Fruit fly (Drosophila melanogaster) whole organism, prepupa: ENCODE measurements around the gene CG5391.

ENCODE experiments used
- Blimp-1 ChIP-seq: fragments of 200-800 bp; sonication (Bioruptor generic); optimal IDR thresholded peaks from 3 replicates; lab custom pipeline; 2017; ENCODE audit warnings: missing biosample characterization, missing genetic modification characterization, mild to moderate bottlenecking, moderate library complexity, missing genetic modification reagents
- CG10669 ChIP-seq: fragments of 200-800 bp; sonication (Bioruptor generic); optimal IDR thresholded peaks from 3 replicates; lab custom pipeline; 2018; ENCODE audit warnings: missing biosample characterization, mild to moderate bottlenecking, missing genetic modification characterization, moderate library complexity
- CG11294 ChIP-seq: fragments of 200-800 bp; sonication (Bioruptor generic); IDR thresholded peaks from 2 replicates; pipeline ENCODE4 v1.3.6; 2022; ENCODE audit warnings: missing biosample characterization, missing genetic modification characterization
- CG11762 ChIP-seq: fragments of 200-800 bp; sonication (Bioruptor generic); optimal IDR thresholded peaks from 3 replicates; lab custom pipeline; 2016; ENCODE audit warnings: missing biosample characterization, missing genetic modification characterization; ENCODE audit not compliant: insufficient read depth
- CG11902 ChIP-seq: fragments of 200-800 bp; sonication (Bioruptor generic); optimal IDR thresholded peaks from 3 replicates; lab custom pipeline; 2016; ENCODE audit warnings: missing biosample characterization, missing genetic modification characterization
- CG15336 ChIP-seq: fragments of 200-800 bp; sonication (Bioruptor generic); IDR thresholded peaks from 2 replicates; pipeline ENCODE4 v1.3.6; 2022; ENCODE audit warnings: missing biosample characterization, missing genetic modification characterization
- CG1621 ChIP-seq: fragments of 200-800 bp; sonication (Bioruptor generic); optimal IDR thresholded peaks from 3 replicates; lab custom pipeline; 2018; ENCODE audit warnings: missing biosample characterization, mild to moderate bottlenecking, missing genetic modification characterization
- CG16779 ChIP-seq: fragments of 200-800 bp; sonication (Bioruptor generic); optimal IDR thresholded peaks from 3 replicates; lab custom pipeline; 2017; ENCODE audit warnings: missing biosample characterization, mild to moderate bottlenecking, missing genetic modification characterization
- CG3032 ChIP-seq: fragments of 200-800 bp; optimal IDR thresholded peaks from 2 replicates; lab custom pipeline; 2019; ENCODE audit warnings: missing biosample characterization, mild to moderate bottlenecking, missing genetic modification characterization, moderate library complexity
- CG31627 ChIP-seq: fragments of 200-800 bp; sonication (Bioruptor generic); optimal IDR thresholded peaks from 3 replicates; lab custom pipeline; 2016; ENCODE audit warnings: missing biosample characterization, missing genetic modification characterization
- CG32006 ChIP-seq: fragments of 200-800 bp; sonication (Bioruptor generic); optimal IDR thresholded peaks from 3 replicates; lab custom pipeline; 2017; ENCODE audit warnings: missing biosample characterization, mild to moderate bottlenecking, missing genetic modification characterization
- CG6276 ChIP-seq: fragments of 200-800 bp; sonication (Bioruptor generic); optimal IDR thresholded peaks from 2 replicates; lab custom pipeline; 2017; ENCODE audit warnings: missing biosample characterization, mild to moderate bottlenecking, missing genetic modification characterization
- CG6792 ChIP-seq: fragments of 200-800 bp; sonication (Bioruptor generic); optimal IDR thresholded peaks from 3 replicates; lab custom pipeline; 2016; ENCODE audit warnings: missing biosample characterization, missing genetic modification characterization
- CG6808 ChIP-seq: fragments of 200-800 bp; sonication (Bioruptor generic); optimal IDR thresholded peaks from 3 replicates; lab custom pipeline; 2017; ENCODE audit warnings: missing biosample characterization, missing genetic modification characterization, mild to moderate bottlenecking, moderate library complexity, missing genetic modification reagents
- CG6854 ChIP-seq: fragments of 200-800 bp; sonication (Bioruptor generic); optimal IDR thresholded peaks from 2 replicates; lab custom pipeline; 2017; ENCODE audit warnings: missing biosample characterization, mild to moderate bottlenecking, missing genetic modification characterization
- CG7368 ChIP-seq: fragments of 200-800 bp; sonication (Bioruptor generic); optimal IDR thresholded peaks from 3 replicates; lab custom pipeline; 2016; ENCODE audit warnings: missing biosample characterization, missing genetic modification characterization
- CG8119 ChIP-seq: fragments of 200-800 bp; sonication (Bioruptor generic); IDR thresholded peaks from 3 replicates; pipeline ENCODE4 v1.3.6; 2022; ENCODE audit warnings: missing biosample characterization, missing genetic modification characterization
- CG8319 ChIP-seq: fragments of 200-800 bp; sonication (Bioruptor generic); optimal IDR thresholded peaks from 3 replicates; lab custom pipeline; 2016; ENCODE audit warnings: missing biosample characterization, missing genetic modification characterization
- CG8632 ChIP-seq: fragments of 200-800 bp; sonication (Bioruptor generic); optimal IDR thresholded peaks from 3 replicates; lab custom pipeline; 2016; ENCODE audit warnings: missing biosample characterization, missing genetic modification characterization
- CG9139 ChIP-seq: fragments of 200-800 bp; sonication (Bioruptor generic); optimal IDR thresholded peaks from 3 replicates; lab custom pipeline; 2017; ENCODE audit warnings: missing biosample characterization, mild to moderate bottlenecking, missing genetic modification characterization
- Eip93F ChIP-seq: fragments of 200-800 bp; sonication (Bioruptor generic); optimal IDR thresholded peaks from 2 replicates; lab custom pipeline; 2016; ENCODE audit warnings: missing biosample characterization, mild to moderate bottlenecking, missing genetic modification characterization
- Ets21C ChIP-seq: fragments of 200-800 bp; sonication (Bioruptor generic); optimal IDR thresholded peaks from 3 replicates; lab custom pipeline; 2016; ENCODE audit warnings: missing biosample characterization, missing genetic modification characterization
- Ets96B ChIP-seq: fragments of 200-800 bp; optimal IDR thresholded peaks from 2 replicates; lab custom pipeline; 2019; ENCODE audit warnings: missing biosample characterization, mild to moderate bottlenecking, missing genetic modification characterization, moderate library complexity
- Gug ChIP-seq: fragments of 200-800 bp; sonication (Bioruptor generic); IDR thresholded peaks from 2 replicates; pipeline ENCODE4 v1.3.6; 2022; ENCODE audit warnings: missing biosample characterization, missing genetic modification characterization
- Hr38 ChIP-seq: sonication (Bioruptor generic); optimal IDR thresholded peaks from 2 replicates; lab custom pipeline; 2016; ENCODE audit warnings: missing biosample characterization, missing genetic modification characterization
- Hr39 ChIP-seq: fragments of 200-800 bp; sonication (Bioruptor generic); optimal IDR thresholded peaks from 2 replicates; lab custom pipeline; 2016; ENCODE audit warnings: missing biosample characterization, missing genetic modification characterization
- Lpt ChIP-seq: fragments of 200-800 bp; sonication (Bioruptor generic); optimal IDR thresholded peaks from 3 replicates; lab custom pipeline; 2016; ENCODE audit warnings: missing biosample characterization, missing genetic modification characterization
- Met ChIP-seq: fragments of 200-800 bp; sonication (Bioruptor generic); optimal IDR thresholded peaks from 3 replicates; lab custom pipeline; 2016; ENCODE audit warnings: missing biosample characterization, missing genetic modification characterization
- OdsH ChIP-seq: fragments of 200-800 bp; sonication (Bioruptor generic); optimal IDR thresholded peaks from 3 replicates; lab custom pipeline; 2016; ENCODE audit warnings: missing biosample characterization, missing genetic modification characterization
- Smox ChIP-seq: fragments of 200-800 bp; sonication (Bioruptor generic); optimal IDR thresholded peaks from 3 replicates; lab custom pipeline; 2016; ENCODE audit warnings: missing biosample characterization, missing genetic modification characterization
- Sox102F ChIP-seq: fragments of 200-800 bp; sonication (Bioruptor generic); optimal IDR thresholded peaks from 2 replicates; lab custom pipeline; 2016; ENCODE audit warnings: missing biosample characterization, mild to moderate bottlenecking, missing genetic modification characterization
- acj6 ChIP-seq: fragments of 200-800 bp; sonication (Bioruptor generic); optimal IDR thresholded peaks from 3 replicates; lab custom pipeline; 2016; ENCODE audit warnings: missing biosample characterization, missing genetic modification characterization
- dac ChIP-seq: fragments of 200-800 bp; sonication (Bioruptor generic); optimal IDR thresholded peaks from 2 replicates; lab custom pipeline; 2017; ENCODE audit warnings: missing biosample characterization, mild to moderate bottlenecking, missing genetic modification characterization
- dsx ChIP-seq: fragments of 200-800 bp; optimal IDR thresholded peaks from 3 replicates; lab custom pipeline; 2019; ENCODE audit warnings: missing biosample characterization, mild to moderate bottlenecking, missing genetic modification characterization, moderate library complexity; ENCODE audit not compliant: poor library complexity, severe bottlenecking
- eg ChIP-seq: fragments of 200-800 bp; sonication (Bioruptor generic); IDR thresholded peaks from 3 replicates; pipeline ENCODE4 v1.3.6; 2022; ENCODE audit warnings: missing biosample characterization, missing genetic modification characterization
- esn ChIP-seq: fragments of 200-800 bp; sonication (Bioruptor generic); optimal IDR thresholded peaks from 2 replicates; lab custom pipeline; 2016; ENCODE audit warnings: missing biosample characterization, mild to moderate bottlenecking, missing genetic modification characterization, moderate library complexity
- fd85E ChIP-seq: fragments of 200-800 bp; sonication (Bioruptor generic); optimal IDR thresholded peaks from 3 replicates; lab custom pipeline; 2016; ENCODE audit warnings: missing biosample characterization, missing genetic modification characterization
- fkh ChIP-seq: fragments of 200-800 bp; sonication (Bioruptor generic); optimal IDR thresholded peaks from 3 replicates; lab custom pipeline; 2017; ENCODE audit warnings: missing biosample characterization, mild to moderate bottlenecking, missing genetic modification characterization, moderate library complexity
- lz ChIP-seq: fragments of 200-800 bp; sonication (Bioruptor generic); optimal IDR thresholded peaks from 3 replicates; lab custom pipeline; 2016; ENCODE audit warnings: missing biosample characterization, missing genetic modification characterization
- net ChIP-seq: fragments of 200-800 bp; sonication (Bioruptor generic); optimal IDR thresholded peaks from 3 replicates; lab custom pipeline; 2016; ENCODE audit warnings: missing biosample characterization, missing genetic modification characterization
- pdm3 ChIP-seq: fragments of 200-800 bp; sonication (Bioruptor generic); optimal IDR thresholded peaks from 3 replicates; lab custom pipeline; 2016; ENCODE audit warnings: missing biosample characterization, missing genetic modification characterization
- spab ChIP-seq: fragments of 200-800 bp; sonication (Bioruptor generic); optimal IDR thresholded peaks from 2 replicates; lab custom pipeline; 2017; ENCODE audit warnings: missing biosample characterization, mild to moderate bottlenecking, missing genetic modification characterization, missing genetic modification reagents
- svp ChIP-seq: fragments of 200-800 bp; sonication (Bioruptor generic); peaks from one replicate; lab custom pipeline; 2016; ENCODE audit warnings: missing biosample characterization, missing genetic modification characterization
- topi ChIP-seq: fragments of 200-800 bp; sonication (Bioruptor generic); optimal IDR thresholded peaks from 3 replicates; lab custom pipeline; 2016; ENCODE audit warnings: missing biosample characterization, missing genetic modification characterization

Gene CG5391

DNA sequence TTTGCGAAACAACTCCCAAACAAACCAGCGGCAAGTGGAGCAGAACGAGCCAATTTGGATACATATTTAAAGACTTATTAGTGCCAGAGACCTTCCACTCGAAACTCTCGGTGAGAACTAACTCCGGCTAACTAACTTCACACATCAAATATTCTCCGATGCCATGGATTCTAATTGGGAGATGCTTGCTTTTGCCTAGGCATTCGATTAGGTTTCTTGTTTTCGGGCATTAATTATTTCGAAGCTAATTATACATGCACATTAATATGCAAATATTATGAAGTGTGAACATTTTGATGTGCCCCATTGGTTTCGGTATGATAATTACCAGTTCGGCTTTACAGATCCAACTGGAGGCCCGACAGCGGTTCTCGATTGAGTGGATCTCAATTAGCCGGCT lies 8.2 kb upstream of the CG5391 start, which contains the start of gene CG5386:
CG5386 (minus strand) TSS at position 101 of the 400 bp plus-strand sequence.
- no peak for TF ChIP-seq CG31627
- no peak for TF ChIP-seq CG7368 (GFP tag; lab: Kevin White, UChicago)
- no peak for TF ChIP-seq Sox102F

DNA sequence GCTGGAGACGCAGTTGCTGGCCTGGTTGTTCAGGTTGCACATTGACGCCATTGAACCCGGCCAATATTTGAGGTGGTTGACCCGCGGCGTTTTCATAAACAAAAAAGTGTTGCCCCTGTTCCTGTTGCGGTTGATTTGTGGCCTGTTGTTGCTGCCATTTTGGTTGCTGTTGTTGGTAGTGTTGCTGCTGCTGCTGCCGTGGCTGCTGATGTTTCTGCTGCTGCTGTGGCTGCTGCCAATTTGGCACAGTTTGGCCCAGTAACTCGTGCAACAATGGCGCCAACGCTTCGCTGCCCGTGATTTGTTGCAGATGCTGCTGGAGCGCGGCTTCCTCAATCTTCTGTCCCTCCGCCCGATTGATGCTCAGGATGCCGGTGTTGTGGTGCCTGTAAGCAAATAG lies 7.7 kb upstream of the CG5391 start:
- no peak for TF ChIP-seq acj6 (GFP tag; lab: Kevin White, UChicago)
- no peak for TF ChIP-seq CG8319 (GFP tag; lab: Kevin White, UChicago)
- TF ChIP-seq CG8119 (GFP tag; lab: Robert Waterston, UW) = no peak
- TF ChIP-seq fkh (GFP tag; lab: Kevin White, UChicago) = no peak
- TF ChIP-seq CG6854 = no peak
- no peak for TF ChIP-seq Blimp-1 (GFP tag; lab: Kevin White, UChicago)
- no peak for TF ChIP-seq Gug (GFP tag; lab: Robert Waterston, UW)
- no peak for TF ChIP-seq eg
- no peak for TF ChIP-seq CG6792 (GFP tag; lab: Kevin White, UChicago)

- TF ChIP-seq Met (GFP tag; lab: Kevin White, UChicago) = no peak
- TF ChIP-seq acj6 (GFP tag; lab: Kevin White, UChicago) = no peak
Observed at dm6 chr3R:22340207-22340606, 6.3 kb upstream of the CG5391 start, which contains the start of gene CG5388. CG5388 (minus strand) TSS chr3R:22340307.

DNA sequence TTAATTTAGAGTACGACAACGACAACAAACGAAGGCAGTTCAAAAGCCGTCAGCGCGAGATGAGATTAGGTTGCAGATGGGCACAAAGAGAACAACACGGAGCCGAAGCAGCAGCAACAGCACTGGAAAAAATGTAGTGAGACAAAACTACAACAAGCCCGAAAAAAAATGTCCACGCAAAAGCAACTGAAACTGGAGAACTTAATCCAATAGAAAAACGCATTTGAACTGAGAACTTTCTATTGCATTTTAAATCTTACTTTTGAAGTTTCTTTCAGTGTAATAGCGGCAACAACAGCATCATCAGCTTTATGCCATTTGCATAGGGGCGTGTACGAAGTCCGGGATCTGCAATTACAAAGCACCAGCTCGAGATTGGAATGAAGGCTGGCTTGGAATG lies 5.6 kb upstream of the CG5391 start:
- TF ChIP-seq lz = peak; percentile 61
- TF ChIP-seq CG31627 = peak; percentile 63
- TF ChIP-seq dsx (GFP tag; lab: Kevin White, UChicago) = peak; percentile 68
- TF ChIP-seq Gug (GFP tag; lab: Robert Waterston, UW) = 0 out of 2 replicates have a peak, but pooled peaks have one; percentile 12
- TF ChIP-seq Hr38 (GFP tag; lab: Kevin White, UChicago) = no peak
- TF ChIP-seq OdsH = peak; percentile 64
- TF ChIP-seq esn (GFP tag; lab: Kevin White, UChicago) = peak; percentile 59
- TF ChIP-seq Smox (GFP tag; lab: Kevin White, UChicago) = peak; percentile 59
- peak; percentile 5 for TF ChIP-seq fd85E
- TF ChIP-seq fkh (GFP tag; lab: Kevin White, UChicago) = no peak
- TF ChIP-seq CG15336 (GFP tag; lab: Robert Waterston, UW) = peak; percentile 29; the same call in 1 of the 2 replicates
- TF ChIP-seq acj6 (GFP tag; lab: Kevin White, UChicago) = peak; percentile 66
- TF ChIP-seq svp (GFP tag; lab: Kevin White, UChicago) = peak; percentile 81
- peak; percentile 68 for TF ChIP-seq Ets96B (tag; lab: Kevin White, UChicago)
- TF ChIP-seq CG16779 (tag; lab: Kevin White, UChicago) = peak; percentile 25
- TF ChIP-seq CG11762 = peak; percentile 34
- TF ChIP-seq eg = peak; percentile 56; the same call in 2 of the 3 replicates
- TF ChIP-seq CG11294 = no peak
- TF ChIP-seq CG8632 (GFP tag; lab: Kevin White, UChicago) = peak; percentile 48
- TF ChIP-seq CG11902 (GFP tag; lab: Kevin White, UChicago) = peak; percentile 40
- peak; percentile 63 for TF ChIP-seq CG6792 (GFP tag; lab: Kevin White, UChicago)
- TF ChIP-seq CG32006 (GFP tag; lab: Kevin White, UChicago) = peak; percentile 56
- peak; percentile 64 for TF ChIP-seq pdm3 (GFP tag; lab: Kevin White, UChicago)
- TF ChIP-seq Eip93F = no peak
- TF ChIP-seq topi (GFP tag; lab: Kevin White, UChicago) = peak; percentile 68
- peak; percentile 39 for TF ChIP-seq Ets21C (GFP tag; lab: Kevin White, UChicago)
- peak; percentile 63 for TF ChIP-seq CG6808 (GFP tag; lab: Kevin White, UChicago)
- peak; percentile 26 for TF ChIP-seq Lpt (GFP tag; lab: Kevin White, UChicago)
- peak; percentile 73 for TF ChIP-seq spab (GFP tag; lab: Kevin White, UChicago)
- no peak for TF ChIP-seq dac (GFP tag; lab: Kevin White, UChicago)
- peak; percentile 58 for TF ChIP-seq CG7368 (GFP tag; lab: Kevin White, UChicago)
- TF ChIP-seq CG8319 (GFP tag; lab: Kevin White, UChicago) = peak; percentile 52
- TF ChIP-seq Hr39 (GFP tag; lab: Kevin White, UChicago) = peak; percentile 62
- peak; percentile 27 for TF ChIP-seq CG6276 (GFP tag; lab: Kevin White, UChicago)
- peak; percentile 61 for TF ChIP-seq CG9139 (GFP tag; lab: Kevin White, UChicago)
- no peak for TF ChIP-seq CG3032 (tag; lab: Kevin White, UChicago)
- TF ChIP-seq CG1621 (tag; lab: Kevin White, UChicago) = peak; percentile 58
- peak; percentile 72 for TF ChIP-seq CG10669 (GFP tag; lab: Kevin White, UChicago)
- peak; percentile 65 for TF ChIP-seq net
